Worm (Caenorhabditis elegans): ENCODE results near the gene C49H3.12.
A peak's percentile ranks its signal among the peaks of the same experiment; 100 is the strongest.

The C49H3.12 gene

ce11 chrIV:7924975-7925828 is 1.9 kb downstream of the C49H3.12 start:
- no peak for TF ChIP-seq ZK546.5 (tag; optimal IDR thresholded peaks at IDR 0.05)
- TF ChIP-seq aly-2 (tag; optimal IDR thresholded peaks at IDR 0.05), result peak; percentile 52
- TF ChIP-seq nhr-77 (tag; optimal IDR thresholded peaks at IDR 0.05), result no peak
- no peak for TF ChIP-seq fkh-10 (GFP tag; optimal IDR thresholded peaks at IDR 0.05)
- TF ChIP-seq nhr-237 (tag; optimal IDR thresholded peaks at IDR 0.05), result no peak
- TF ChIP-seq egl-5 (tag; optimal IDR thresholded peaks at IDR 0.05), result no peak
- TF ChIP-seq nhr-43 (tag; optimal IDR thresholded peaks at IDR 0.05; ENCODE audit: poor library complexity, severe bottlenecking), result no peak
- no peak for TF ChIP-seq skn-1 (tag; optimal IDR thresholded peaks at IDR 0.05)
- no peak for TF ChIP-seq fkh-2 (tag; optimal IDR thresholded peaks at IDR 0.05)
- TF ChIP-seq nhr-11 (tag; optimal IDR thresholded peaks at IDR 0.05), result no peak
- TF ChIP-seq ceh-28 (tag; optimal IDR thresholded peaks at IDR 0.05), result no peak
- TF ChIP-seq lin-39 (tag; optimal IDR thresholded peaks at IDR 0.05), result no peak
- TF ChIP-seq nhr-23 (tag; optimal IDR thresholded peaks at IDR 0.05), result peak; percentile 14
- no peak for TF ChIP-seq ztf-11 (tag; optimal IDR thresholded peaks at IDR 0.05)
- TF ChIP-seq ama-1 (optimal IDR thresholded peaks at IDR 0.05), result peak; percentile 46
- no peak for TF ChIP-seq jun-1 (tag; optimal IDR thresholded peaks at IDR 0.05)
- peak; percentile 3 for TF ChIP-seq R02D3.7 (tag; optimal IDR thresholded peaks at IDR 0.05)

DNA sequence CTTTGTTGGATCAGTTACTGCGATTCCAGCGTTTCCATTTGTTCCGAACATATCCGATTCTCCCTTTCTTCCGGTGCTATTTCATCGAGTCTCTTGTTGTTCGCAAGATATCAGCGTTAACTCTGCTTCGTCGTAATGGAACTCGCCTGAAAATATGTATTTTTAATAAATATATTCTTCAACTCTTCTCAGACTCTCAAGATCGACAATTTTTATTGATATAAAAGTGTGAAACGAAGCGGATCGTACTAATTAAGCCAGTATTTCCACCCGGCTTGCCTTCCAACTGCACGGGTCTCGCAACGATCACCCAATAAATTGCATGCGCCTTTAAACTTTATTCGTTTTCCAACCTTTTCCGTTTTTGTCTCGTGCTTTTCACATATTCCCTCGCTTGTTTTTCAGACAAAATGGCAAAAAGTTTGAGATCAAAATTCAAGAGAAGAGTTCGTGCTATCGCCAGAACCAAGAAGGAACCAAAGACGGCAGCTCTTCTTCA is 3.1 kb downstream of the C49H3.12 start, which contains the start of the genes xpo-3 and C49H3.3:
Gene xpo-3, minus strand, starts transcription at position 51 of the 499 bp plus-strand sequence.
Gene C49H3.3, plus strand, starts transcription at position 369 of the 499 bp plus-strand sequence.
- TF ChIP-seq nfya-1 (tag; optimal IDR thresholded peaks at IDR 0.05; ENCODE audit: insufficient read depth), result peak; percentile 57
- no peak for TF ChIP-seq nhr-23 (tag; optimal IDR thresholded peaks at IDR 0.05)
- peak; percentile 38 for TF ChIP-seq ama-1 (optimal IDR thresholded peaks at IDR 0.05)
- TF ChIP-seq pha-4 (tag; optimal IDR thresholded peaks at IDR 0.05), result peak; percentile 63
- peak; percentile 30 for TF ChIP-seq elt-2 (tag; optimal IDR thresholded peaks at IDR 0.05)
- TF ChIP-seq lin-39 (tag; optimal IDR thresholded peaks at IDR 0.05), result peak; percentile 76
- TF ChIP-seq unc-39 (tag; optimal IDR thresholded peaks at IDR 0.05), result no peak
- peak; percentile 56 for TF ChIP-seq egl-5 (tag; optimal IDR thresholded peaks at IDR 0.05)
- TF ChIP-seq nhr-25 (tag; optimal IDR thresholded peaks at IDR 0.05), result peak; percentile 34
- TF ChIP-seq hmg-11 (tag; optimal IDR thresholded peaks at IDR 0.05), result peak; percentile 29
- peak; percentile 33 for TF ChIP-seq lin-15B (tag; optimal IDR thresholded peaks at IDR 0.05)

ce11 chrIV:7920126-7920525 is 7.0 kb downstream of the C49H3.12 start, which contains the start of gene C49H3.16:
Gene C49H3.16 (plus strand): TSS chrIV:7920426.
- no peak for TF ChIP-seq nhr-76 (tag; optimal IDR thresholded peaks at IDR 0.05)
- no peak for TF ChIP-seq hmg-11 (tag; optimal IDR thresholded peaks at IDR 0.05)
- TF ChIP-seq mdl-1 (tag; optimal IDR thresholded peaks at IDR 0.05), result no peak
- no peak for TF ChIP-seq aly-2 (tag; optimal IDR thresholded peaks at IDR 0.05)
- no peak for TF ChIP-seq ama-1 (optimal IDR thresholded peaks at IDR 0.05)
- TF ChIP-seq ztf-11 (tag; optimal IDR thresholded peaks at IDR 0.05), result no peak

ce11 chrIV:7917881-7918280 is 9.2 kb downstream of the C49H3.12 start:
- no peak for TF ChIP-seq pha-4 (tag; optimal IDR thresholded peaks at IDR 0.05)

- TF ChIP-seq mdl-1 (tag; optimal IDR thresholded peaks at IDR 0.05), result no peak
- TF ChIP-seq elt-2 (tag; optimal IDR thresholded peaks at IDR 0.05), result no peak
- TF ChIP-seq daf-12 (tag; optimal IDR thresholded peaks at IDR 0.05), result no peak
- TF ChIP-seq ztf-4 (tag; optimal IDR thresholded peaks at IDR 0.05), result no peak
- TF ChIP-seq sea-2 (GFP tag; optimal IDR thresholded peaks at IDR 0.05), result no peak
- no peak for TF ChIP-seq mml-1 (tag; optimal IDR thresholded peaks at IDR 0.05)
- TF ChIP-seq tbx-2 (tag; optimal IDR thresholded peaks at IDR 0.05), result no peak
These were observed 10.2 kb downstream of the C49H3.12 start for ce11 chrIV:7916907-7917306.

- TF ChIP-seq mdl-1 (tag; optimal IDR thresholded peaks at IDR 0.05) (no peak), nhr-43 (tag; optimal IDR thresholded peaks at IDR 0.05; ENCODE audit: poor library complexity, severe bottlenecking) (no peak), ceh-28 (tag; optimal IDR thresholded peaks at IDR 0.05) (no peak), hmg-11 (tag; optimal IDR thresholded peaks at IDR 0.05) (no peak), fkh-2 (tag; optimal IDR thresholded peaks at IDR 0.05) (no peak), lsy-12 (tag; optimal IDR thresholded peaks at IDR 0.05) (no peak), nhr-12 (tag; optimal IDR thresholded peaks at IDR 0.05) (no peak), nhr-237 (tag; optimal IDR thresholded peaks at IDR 0.05) (no peak), ztf-11 (tag; optimal IDR thresholded peaks at IDR 0.05) (no peak), nhr-28 (tag; optimal IDR thresholded peaks at IDR 0.05) (no peak)
These were observed 12.1 kb downstream of the C49H3.12 start, which contains the start of gene C49H3.4 for ce11 chrIV:7914991-7915390. Gene C49H3.4 (plus strand): TSS chrIV:7915291.

All from whole organism, L3 larva.